Fruit fly (Drosophila melanogaster): ENCODE results near the gene Tpt.

Tpt gene

DNA sequence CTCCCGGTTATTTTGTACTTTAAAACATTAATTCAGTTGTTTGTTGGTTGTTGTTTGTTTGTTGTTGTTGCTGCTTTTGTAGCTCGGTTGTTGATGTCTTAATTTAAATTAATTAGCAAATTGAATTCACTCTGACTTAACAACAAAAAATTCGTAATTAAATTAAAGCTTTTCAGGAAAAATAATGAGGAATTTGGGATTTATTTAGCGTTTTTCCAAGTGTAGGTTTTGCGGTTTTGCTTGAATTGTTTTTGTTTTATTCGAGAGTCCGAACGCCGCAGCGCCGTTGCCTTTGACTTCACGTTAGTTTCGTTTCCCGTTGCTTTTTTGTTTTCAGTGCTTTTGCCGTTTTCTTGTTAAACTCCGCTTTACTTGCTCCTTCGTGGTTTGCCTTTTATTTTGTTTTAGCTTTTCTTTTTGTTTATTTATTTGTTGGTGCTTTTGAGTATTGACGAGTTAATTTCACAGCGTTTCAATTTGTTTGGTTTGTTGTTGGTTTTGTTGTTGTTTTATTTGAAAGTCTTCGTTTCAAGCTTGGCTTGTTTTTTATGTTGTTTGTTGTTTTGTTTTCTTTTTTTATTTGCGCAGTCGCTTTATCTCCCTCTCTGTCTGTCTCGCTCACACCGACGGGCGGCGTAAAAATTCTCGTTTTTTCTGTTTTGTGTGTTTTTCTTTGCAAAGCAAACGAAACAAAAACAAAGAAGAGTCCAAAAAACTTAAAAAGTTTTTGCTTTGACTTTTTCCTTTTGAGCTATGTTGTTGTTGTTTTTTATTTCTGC, 35.9 kb upstream of the Tpt start:
- TF ChIP-seq CTCF (optimal IDR thresholded peaks at IDR 0.05) (no peak), CG8478 (optimal IDR thresholded peaks at IDR 0.05) (no peak)

DNA sequence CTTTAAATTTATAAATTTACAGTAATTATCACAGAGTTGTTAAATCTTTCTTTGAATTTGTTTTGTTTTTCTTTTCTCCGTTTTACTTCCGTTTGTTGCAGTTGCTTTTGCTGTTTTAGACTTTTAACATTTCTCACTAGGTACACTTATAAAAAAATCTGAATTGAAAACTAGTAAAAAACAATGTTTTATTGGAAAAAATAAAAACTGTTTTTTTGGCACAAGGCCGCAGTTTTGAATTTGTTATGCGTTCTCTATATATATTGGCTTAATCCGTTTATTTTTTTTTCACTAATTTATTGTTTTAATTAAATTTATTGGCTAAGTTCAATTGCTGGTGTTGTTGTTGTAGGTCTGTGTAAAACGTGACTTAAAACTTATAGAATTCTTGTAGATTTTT, 35.0 kb upstream of the Tpt start:
- TF ChIP-seq CTCF (optimal IDR thresholded peaks at IDR 0.05) (no peak), CG8478 (optimal IDR thresholded peaks at IDR 0.05) (no peak)

DNA sequence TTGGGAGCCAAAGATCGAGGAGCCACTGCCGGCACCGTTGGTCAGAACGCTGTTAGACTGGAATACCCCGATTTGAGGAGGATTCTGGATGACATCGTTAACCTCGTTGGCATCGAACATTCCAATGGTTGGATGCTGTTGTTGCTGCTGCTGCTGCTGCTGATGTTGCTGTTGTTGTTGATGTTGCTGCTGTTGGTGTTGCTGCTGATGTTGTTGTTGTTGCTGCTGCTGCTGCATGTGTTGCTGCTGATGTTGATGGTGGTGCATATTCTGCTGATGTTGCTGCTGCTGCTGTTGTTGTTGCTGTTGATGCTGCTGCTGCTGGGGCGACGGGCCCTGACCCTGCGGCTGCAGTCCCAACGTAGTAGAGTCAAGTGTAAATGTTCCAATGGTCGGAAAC, 32.5 kb upstream of the Tpt start:
- TF ChIP-seq CG8478 (optimal IDR thresholded peaks at IDR 0.05) (no peak), CTCF (optimal IDR thresholded peaks at IDR 0.05) (no peak)

DNA sequence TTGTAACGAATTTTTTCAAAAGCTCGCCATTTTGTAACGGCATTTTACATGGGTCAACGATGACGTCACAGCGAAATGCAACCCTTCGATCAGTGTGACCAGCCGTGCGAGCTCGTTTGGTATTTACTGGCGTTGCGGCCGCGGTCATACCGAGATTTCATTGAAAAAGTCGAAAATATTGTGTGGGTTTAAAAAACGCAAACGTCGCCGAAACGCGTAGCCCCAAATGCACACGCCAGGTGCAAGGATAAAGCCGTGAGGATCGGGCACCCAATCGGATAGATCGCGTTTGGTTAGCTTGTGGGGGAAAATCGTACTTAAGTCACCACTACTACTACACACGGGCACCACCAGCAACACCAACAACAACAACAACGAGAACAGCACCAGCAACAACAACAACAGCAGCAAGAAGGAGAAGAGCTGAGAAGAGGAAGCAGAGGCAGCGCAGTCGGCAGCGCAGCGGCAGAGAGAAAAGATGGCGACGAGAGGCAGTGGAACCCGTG, 19.8 kb upstream of the Tpt start, which contains the start of gene Cbl:
Cbl (plus strand) TSS at position 124 of the 506 bp plus-strand sequence.
- TF ChIP-seq CG8478 (optimal IDR thresholded peaks at IDR 0.05) (no peak), CTCF (optimal IDR thresholded peaks at IDR 0.05) (peak in 1 of 2 experiments; percentile 28)

DNA sequence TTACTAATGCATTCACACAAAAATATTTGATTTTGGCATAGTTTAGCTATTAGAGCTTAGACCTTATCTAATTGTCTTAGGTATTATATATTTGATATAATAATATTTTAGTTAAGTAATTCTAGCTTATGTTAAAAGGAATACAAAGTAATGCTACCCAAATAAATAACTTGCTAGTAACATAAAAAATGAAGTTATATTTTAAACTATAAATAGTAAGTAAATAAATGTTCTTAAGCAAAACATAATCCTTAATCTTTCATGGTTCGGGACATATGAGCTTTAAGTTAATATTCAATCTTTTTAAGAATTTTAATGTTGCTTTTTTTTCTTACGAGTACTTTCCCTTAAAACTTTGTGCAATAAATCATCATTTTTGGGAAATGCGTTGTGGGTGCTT, 18.1 kb upstream of the Tpt start:
- no peak for TF ChIP-seq CG8478 (optimal IDR thresholded peaks at IDR 0.05)
- no peak for TF ChIP-seq CTCF (optimal IDR thresholded peaks at IDR 0.05)

DNA sequence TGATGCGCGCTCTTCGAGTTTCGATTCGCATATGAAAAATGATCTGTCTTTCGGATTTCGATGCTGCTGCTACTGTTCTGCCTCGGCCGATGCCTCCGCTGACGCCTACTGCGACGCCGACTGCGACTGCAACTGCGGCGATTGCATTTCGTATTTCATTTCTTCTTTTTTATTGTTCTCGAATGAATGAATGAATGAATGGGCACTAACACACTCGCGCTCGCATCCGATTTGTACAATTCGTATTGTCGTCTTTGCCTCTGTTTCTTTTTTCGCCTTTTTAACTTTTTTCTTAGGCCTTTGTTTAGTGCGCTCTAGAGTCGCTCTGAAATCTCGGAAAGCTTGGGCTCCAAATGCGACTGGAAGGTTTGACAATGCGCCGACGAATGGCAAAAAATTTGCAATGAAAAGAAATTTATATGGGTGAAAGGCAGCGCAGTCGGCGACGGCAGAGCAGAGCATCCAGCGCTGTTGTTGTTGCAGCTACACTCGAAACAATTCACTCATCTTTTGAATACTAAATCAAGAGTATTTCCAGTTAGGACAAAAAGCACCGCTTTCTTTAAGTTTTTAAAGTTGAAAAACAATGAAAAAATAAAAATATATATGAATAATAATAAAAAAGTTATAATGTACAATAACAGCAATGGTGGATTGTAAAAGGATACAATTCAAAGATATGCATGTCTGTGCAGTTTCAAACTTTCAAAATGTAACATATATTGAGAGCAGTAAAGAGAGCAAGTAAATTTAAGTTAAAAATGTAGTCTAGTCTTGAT, 16.9 kb upstream of the Tpt start, which contains the start of gene CG32354:
CG32354 (minus strand) TSS at position 398 of the 779 bp plus-strand sequence.
- no peak for TF ChIP-seq CTCF (optimal IDR thresholded peaks at IDR 0.05)
- no peak for TF ChIP-seq CG8478 (optimal IDR thresholded peaks at IDR 0.05)

DNA sequence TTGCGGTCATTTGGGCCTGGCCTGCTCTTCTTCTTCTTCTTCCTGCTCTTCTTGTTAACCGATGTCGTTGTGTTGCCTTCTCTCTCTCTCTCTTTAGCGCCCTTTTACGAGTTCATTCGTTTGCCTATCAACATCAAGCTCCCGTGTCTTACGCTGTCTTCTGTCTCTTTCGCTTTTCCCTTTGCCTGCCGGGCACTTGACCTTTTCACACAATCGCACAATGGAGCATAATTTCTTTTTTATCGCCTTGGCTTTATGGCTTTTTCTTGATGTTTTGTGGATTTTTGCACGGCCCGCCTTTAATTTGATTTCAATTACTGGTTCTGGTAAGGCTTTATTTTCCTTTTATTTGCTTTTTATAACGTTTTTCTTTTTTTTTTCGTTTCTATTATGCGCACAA, 16.3 kb upstream of the Tpt start:
- TF ChIP-seq CG8478 (optimal IDR thresholded peaks at IDR 0.05) (no peak), CTCF (optimal IDR thresholded peaks at IDR 0.05) (no peak)

DNA sequence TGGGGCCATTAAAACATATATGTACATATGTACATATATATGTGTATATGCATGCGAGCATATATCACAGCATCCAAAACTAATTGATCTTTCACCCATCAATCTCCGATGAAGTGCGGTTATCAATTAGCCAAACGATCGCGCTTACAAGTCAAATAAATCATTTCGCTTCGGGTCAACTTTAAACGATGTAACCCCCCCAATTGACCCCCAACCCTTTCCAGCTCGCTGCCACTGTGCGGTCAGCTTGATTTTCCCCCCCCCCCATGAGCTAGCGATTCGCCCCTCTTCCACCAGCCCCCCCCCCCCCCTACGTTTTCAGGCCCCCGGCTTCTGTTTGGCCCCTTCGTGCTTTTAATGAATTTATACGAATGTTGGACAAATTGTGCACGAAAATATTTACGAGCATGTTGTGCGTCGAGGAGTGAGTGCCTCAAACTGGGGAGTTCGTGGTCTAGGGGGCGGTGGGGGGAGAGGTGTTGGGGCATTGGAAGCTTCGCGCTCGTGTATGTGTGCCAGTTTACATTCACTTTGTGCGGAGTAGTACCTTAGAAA, 14.6 kb upstream of the Tpt start:
- no peak for TF ChIP-seq CTCF (optimal IDR thresholded peaks at IDR 0.05)
- no peak for TF ChIP-seq CG8478 (optimal IDR thresholded peaks at IDR 0.05)

DNA sequence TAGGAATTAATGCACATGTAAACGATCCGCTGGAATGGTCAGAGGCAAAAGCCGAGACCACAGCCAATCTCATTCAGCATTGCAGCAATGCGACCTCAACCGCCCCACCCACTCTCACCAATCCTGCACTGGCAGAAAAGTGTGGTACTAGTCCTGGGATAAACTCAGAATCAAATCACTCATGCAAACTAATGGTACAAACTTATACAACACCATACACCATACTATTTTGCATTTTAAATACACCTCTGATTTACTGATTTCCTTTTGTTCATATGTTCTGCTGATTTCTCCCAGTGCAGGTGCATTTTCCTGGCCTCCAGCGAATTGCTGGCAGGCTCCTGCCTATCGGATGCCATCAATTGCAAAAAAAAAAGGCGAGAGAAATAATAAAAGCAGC, 13.9 kb upstream of the Tpt start:
- TF ChIP-seq CTCF (optimal IDR thresholded peaks at IDR 0.05): no peak
- TF ChIP-seq CG8478 (optimal IDR thresholded peaks at IDR 0.05): no peak

DNA sequence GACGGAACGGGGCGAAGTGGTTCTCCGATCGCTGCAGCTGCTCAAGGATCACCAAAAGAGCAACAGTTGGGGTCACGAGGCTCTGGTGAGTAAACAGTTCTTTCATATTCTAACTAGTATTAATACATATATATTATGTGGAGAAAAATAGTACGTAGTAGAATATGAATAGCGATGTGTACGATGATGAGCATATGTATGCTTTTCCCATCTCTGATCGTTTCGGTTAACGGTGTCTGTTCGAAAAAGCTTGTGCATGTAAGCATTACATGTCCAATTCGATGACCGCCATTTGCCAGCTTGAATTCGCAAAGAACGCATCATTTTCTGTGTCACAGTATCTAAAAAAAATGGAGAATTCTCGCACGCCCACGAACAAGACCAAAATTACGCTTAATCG, 7.6 kb upstream of the Tpt start, which contains the start of the genes Oseg1 and mtrm:
Oseg1 (minus strand) TSS at position 101 of the 400 bp plus-strand sequence.
mtrm (plus strand) TSS at position 288 of the 400 bp plus-strand sequence.
- TF ChIP-seq CG8478 (optimal IDR thresholded peaks at IDR 0.05) (no peak), CTCF (optimal IDR thresholded peaks at IDR 0.05) (no peak)

DNA sequence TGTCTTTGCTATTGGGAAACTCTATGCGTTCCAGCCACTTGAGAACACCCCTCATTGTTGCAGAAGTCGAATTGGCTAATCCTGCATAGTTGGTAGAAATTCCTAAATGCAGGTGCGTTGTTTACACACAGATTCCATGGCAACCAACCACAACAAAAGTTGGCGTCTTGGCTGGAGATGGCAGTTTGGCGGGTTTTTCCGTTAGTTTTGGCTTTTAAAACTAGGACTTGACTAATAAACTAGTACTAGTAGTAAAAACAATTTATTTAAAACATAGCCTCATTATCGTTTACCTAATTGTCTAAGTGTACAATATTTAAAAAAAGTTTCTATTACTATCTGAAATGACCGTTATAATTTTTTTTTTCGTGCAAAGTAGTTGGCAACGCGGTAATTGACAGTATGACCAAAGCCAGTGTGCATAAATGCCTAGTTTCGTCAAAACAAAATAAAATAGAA, 6.4 kb upstream of the Tpt start, which contains the start of gene Exo70:
Exo70 (plus strand) TSS at position 413 of the 459 bp plus-strand sequence.
- no peak for TF ChIP-seq CTCF (optimal IDR thresholded peaks at IDR 0.05)
- TF ChIP-seq CG8478 (optimal IDR thresholded peaks at IDR 0.05): no peak

DNA sequence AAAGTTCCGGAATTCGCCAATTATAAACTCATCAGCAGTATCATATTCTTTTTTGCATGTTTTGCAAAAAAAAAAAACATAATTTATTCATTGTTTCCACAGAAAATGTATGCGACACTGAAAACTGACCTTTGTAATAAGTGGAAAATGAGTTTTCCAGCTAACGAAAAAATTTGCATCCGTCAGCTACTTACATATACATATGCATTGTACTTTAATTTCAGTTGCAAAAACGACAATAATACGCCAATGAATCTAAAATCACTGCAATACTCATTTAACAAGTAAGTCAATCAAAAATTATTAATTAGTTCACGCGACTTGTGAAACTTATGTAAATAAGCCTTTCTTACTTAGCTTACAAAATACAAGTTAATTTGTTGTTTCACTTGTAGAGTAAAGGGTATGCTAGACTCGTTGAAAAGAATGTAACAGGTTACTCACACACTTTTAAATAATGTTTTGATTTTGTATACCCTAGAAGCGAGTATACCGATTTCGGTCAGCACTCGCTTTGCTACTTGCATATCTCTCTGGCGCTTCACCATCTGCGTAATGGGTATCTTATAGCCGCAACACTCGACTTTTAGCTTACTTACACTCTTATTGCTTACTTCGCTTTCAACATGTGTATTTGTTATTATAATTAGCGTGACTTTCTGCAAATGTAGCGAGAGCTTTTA, 6.2 kb downstream of the Tpt start:
- no peak for TF ChIP-seq CG8478 (optimal IDR thresholded peaks at IDR 0.05)
- no peak for TF ChIP-seq CTCF (optimal IDR thresholded peaks at IDR 0.05)

DNA sequence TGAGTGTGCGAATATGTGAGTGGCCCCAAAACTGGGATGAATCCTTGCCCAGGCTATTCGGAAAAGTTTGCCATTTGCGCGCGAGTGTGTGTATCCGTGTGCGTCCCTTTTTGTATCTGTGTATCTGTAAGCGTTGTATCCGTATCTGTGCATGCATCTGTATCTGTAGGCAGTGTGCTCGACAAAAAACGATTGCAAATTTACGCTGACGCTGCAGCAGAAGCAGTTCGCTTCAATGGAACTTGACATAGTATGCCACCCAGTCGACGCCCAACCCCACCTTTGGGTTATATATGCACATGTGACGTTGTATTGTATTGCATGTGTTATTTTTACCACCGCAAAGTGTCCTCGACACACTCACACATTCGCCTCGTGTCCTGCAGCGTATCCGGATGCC, 8.9 kb downstream of the Tpt start:
- no peak for TF ChIP-seq CTCF (optimal IDR thresholded peaks at IDR 0.05)
- TF ChIP-seq CG8478 (optimal IDR thresholded peaks at IDR 0.05): no peak

DNA sequence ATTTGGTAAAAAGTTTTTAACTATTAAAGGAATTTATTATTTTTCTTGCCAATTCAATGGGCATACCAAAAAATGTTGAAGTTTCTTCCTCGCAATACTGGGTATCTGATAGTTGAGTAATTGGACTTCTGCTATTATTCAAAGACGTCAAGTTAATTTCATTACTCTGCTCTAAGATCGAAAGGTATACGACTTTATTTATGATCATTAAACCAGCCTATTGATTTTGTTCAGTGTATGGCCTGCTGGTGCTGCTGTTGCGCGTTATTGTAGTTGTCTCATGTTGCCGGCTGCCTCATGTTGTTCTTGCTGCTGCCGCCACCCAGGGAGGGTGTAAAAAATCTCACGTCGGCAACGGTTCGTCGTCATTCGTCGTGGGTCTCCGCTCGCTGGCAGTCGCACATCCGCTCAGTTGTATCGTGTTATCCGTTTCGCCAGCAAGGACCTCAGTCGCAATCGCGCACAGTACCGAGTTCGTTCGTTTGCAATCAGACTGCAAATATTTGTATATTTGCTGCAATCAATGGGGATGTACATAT, 9.4 kb downstream of the Tpt start, which contains the start of gene CG7120:
CG7120 (plus strand) TSS at position 371 of the 539 bp plus-strand sequence.
- no peak for TF ChIP-seq CG8478 (optimal IDR thresholded peaks at IDR 0.05)
- no peak for TF ChIP-seq CTCF (optimal IDR thresholded peaks at IDR 0.05)

Data from S2 (cell line).